Fruit fly (Drosophila melanogaster) whole organism, embryonic: ENCODE results near the gene Bug22.

Experiments
- Asciz ChIP-seq: fragments of 200-800 bp; sonication (Bioruptor generic); optimal IDR thresholded peaks from 2 replicates; lab custom pipeline; 2017; ENCODE audit warnings: missing biosample characterization, mild to moderate bottlenecking, missing genetic modification characterization, missing genetic modification reagents
- Atf-2 ChIP-seq: fragments of 200-800 bp; sonication (Bioruptor generic); optimal IDR thresholded peaks from 2 replicates; lab custom pipeline; 2016; ENCODE audit warnings: missing biosample characterization, missing genetic modification characterization
- B-H1 ChIP-seq: fragments of 200-800 bp; sonication (Bioruptor generic); IDR thresholded peaks from 3 replicates; pipeline ENCODE4 v1.3.6; 2022; ENCODE audit warnings: missing biosample characterization, missing genetic modification characterization
- BEAF-32 ChIP-seq: fragments of 200-800 bp; sonication (Bioruptor generic); optimal IDR thresholded peaks from 3 replicates; lab custom pipeline; 2017; ENCODE audit warnings: missing biosample characterization, missing genetic modification characterization, mild to moderate bottlenecking, moderate library complexity, missing genetic modification reagents
- Bdp1 ChIP-seq: fragments of 200-800 bp; sonication (Bioruptor generic); optimal IDR thresholded peaks from 3 replicates; lab custom pipeline; 2016; ENCODE audit warnings: missing biosample characterization, missing genetic modification characterization
- CG11695 ChIP-seq: fragments of 200-800 bp; sonication (Bioruptor generic); IDR thresholded peaks from 3 replicates; pipeline ENCODE4 v1.3.6; 2022; ENCODE audit warnings: missing biosample characterization, missing genetic modification characterization
- CG13894 ChIP-seq: fragments of 200-800 bp; sonication (Bioruptor generic); optimal IDR thresholded peaks from 3 replicates; lab custom pipeline; 2018; ENCODE audit warnings: missing biosample characterization, mild to moderate bottlenecking, missing genetic modification characterization, moderate library complexity
- CG17359 ChIP-seq: fragments of 200-800 bp; sonication (Bioruptor generic); optimal IDR thresholded peaks from 3 replicates; lab custom pipeline; 2018; ENCODE audit warnings: missing biosample characterization, mild to moderate bottlenecking, missing genetic modification characterization, moderate library complexity
- CG18476 ChIP-seq: fragments of 200-800 bp; sonication (Bioruptor generic); optimal IDR thresholded peaks from 2 replicates; lab custom pipeline; 2016; ENCODE audit warnings: missing biosample characterization, mild to moderate bottlenecking, missing genetic modification characterization
- CG18599 ChIP-seq: fragments of 200-800 bp; sonication (Bioruptor generic); optimal IDR thresholded peaks from 3 replicates; lab custom pipeline; 2017; ENCODE audit warnings: missing biosample characterization, missing genetic modification characterization, mild to moderate bottlenecking, moderate library complexity, missing genetic modification reagents
- CG30403 ChIP-seq: fragments of 200-800 bp; sonication (Bioruptor generic); optimal IDR thresholded peaks from 3 replicates; lab custom pipeline; 2016; ENCODE audit warnings: missing biosample characterization, missing genetic modification characterization
- CG30431 ChIP-seq: fragments of 200-800 bp; sonication (Bioruptor generic); optimal IDR thresholded peaks from 2 replicates; lab custom pipeline; 2017; ENCODE audit warnings: missing biosample characterization, missing genetic modification characterization
- CG31365 ChIP-seq: fragments of 200-800 bp; sonication (Bioruptor generic); optimal IDR thresholded peaks from 2 replicates; lab custom pipeline; 2018; ENCODE audit warnings: missing biosample characterization, mild to moderate bottlenecking, missing genetic modification characterization
- CG32772 ChIP-seq: fragments of 200-800 bp; sonication (Bioruptor generic); IDR thresholded peaks from 2 replicates; pipeline ENCODE4 v1.3.6; 2022; ENCODE audit warnings: missing biosample characterization, missing genetic modification characterization
- CG34224 ChIP-seq: fragments of 200-800 bp; sonication (Bioruptor generic); IDR thresholded peaks from 3 replicates; pipeline ENCODE4 v1.3.6; 2022; ENCODE audit warnings: missing biosample characterization, missing genetic modification characterization; ENCODE audit not compliant: partially characterized antibody
- CG4617 ChIP-seq: fragments of 200-800 bp; sonication (Bioruptor generic); optimal IDR thresholded peaks from 3 replicates; lab custom pipeline; 2016; ENCODE audit warnings: missing biosample characterization, missing genetic modification characterization, borderline replicate concordance
- CG4730 ChIP-seq: fragments of 200-800 bp; sonication (Bioruptor generic); IDR thresholded peaks from 2 replicates; pipeline ENCODE4 v1.3.6; 2022; ENCODE audit warnings: missing biosample characterization, missing genetic modification characterization
- CG6854 ChIP-seq: fragments of 200-800 bp; sonication (Bioruptor generic); optimal IDR thresholded peaks from 3 replicates; lab custom pipeline; 2017; ENCODE audit warnings: missing biosample characterization, mild to moderate bottlenecking, missing genetic modification characterization
- CG7357 ChIP-seq: fragments of 200-800 bp; sonication (Bioruptor generic); IDR thresholded peaks from 3 replicates; pipeline ENCODE4 v1.3.6; 2022; ENCODE audit warnings: missing biosample characterization, missing genetic modification characterization
- CG7745 ChIP-seq: fragments of 200-800 bp; sonication (Bioruptor generic); optimal IDR thresholded peaks from 2 replicates; lab custom pipeline; 2018; ENCODE audit warnings: missing biosample characterization, mild to moderate bottlenecking, missing genetic modification characterization, moderate library complexity
- CG8924 ChIP-seq: fragments of 200-800 bp; optimal IDR thresholded peaks from 3 replicates; lab custom pipeline; 2019; ENCODE audit warnings: missing biosample characterization, mild to moderate bottlenecking, missing genetic modification characterization, moderate library complexity
- CoRest ChIP-seq: fragments of 200-800 bp; sonication (Bioruptor generic); optimal IDR thresholded peaks from 3 replicates; lab custom pipeline; 2018; ENCODE audit warnings: missing biosample characterization, mild to moderate bottlenecking, missing genetic modification characterization, moderate library complexity
- CrebB ChIP-seq: fragments of 200-800 bp; sonication (Bioruptor generic); optimal IDR thresholded peaks from 3 replicates; lab custom pipeline; 2018; ENCODE audit warnings: missing biosample characterization, mild to moderate bottlenecking, missing genetic modification characterization
- Dref ChIP-seq: fragments of 200-800 bp; sonication (Bioruptor generic); IDR thresholded peaks from 2 replicates; pipeline ENCODE4 v1.3.6; 2022; ENCODE audit warnings: missing biosample characterization, missing genetic modification characterization
- Fer2 ChIP-seq: fragments of 200-800 bp; sonication (Bioruptor generic); optimal IDR thresholded peaks from 2 replicates; lab custom pipeline; 2018; ENCODE audit warnings: missing biosample characterization, mild to moderate bottlenecking, missing genetic modification characterization, moderate library complexity
- H15 ChIP-seq: fragments of 200-800 bp; sonication (Bioruptor generic); IDR thresholded peaks from 3 replicates; pipeline ENCODE4 v1.3.6; 2022; ENCODE audit warnings: missing biosample characterization, missing genetic modification characterization
- Lim3 ChIP-seq: fragments of 200-800 bp; sonication (Bioruptor generic); IDR thresholded peaks from 2 replicates; pipeline ENCODE4 v1.3.6; 2022; ENCODE audit warnings: missing biosample characterization, missing genetic modification characterization
- NC2α ChIP-seq: fragments of 200-800 bp; sonication (Bioruptor generic); optimal IDR thresholded peaks from 2 replicates; lab custom pipeline; 2016; ENCODE audit warnings: missing biosample characterization, missing genetic modification characterization
- Rfx ChIP-seq: fragments of 200-800 bp; sonication (Bioruptor generic); IDR thresholded peaks from 2 replicates; pipeline ENCODE4 v1.3.6; 2022; ENCODE audit warnings: missing biosample characterization, missing genetic modification characterization
- Sox102F ChIP-seq: fragments of 200-800 bp; sonication (Bioruptor generic); optimal IDR thresholded peaks from 2 replicates; lab custom pipeline; 2018; ENCODE audit warnings: missing biosample characterization, mild to moderate bottlenecking, missing genetic modification characterization, moderate library complexity
- TFAM ChIP-seq: fragments of 200-800 bp; sonication (Bioruptor generic); optimal IDR thresholded peaks from 2 replicates; lab custom pipeline; 2017; ENCODE audit warnings: missing biosample characterization, missing genetic modification characterization, inconsistent platforms
- YL-1 ChIP-seq: fragments of 200-800 bp; sonication (Bioruptor generic); optimal IDR thresholded peaks from 3 replicates; lab custom pipeline; 2017; ENCODE audit warnings: missing biosample characterization, mild to moderate bottlenecking, missing genetic modification characterization
- ap ChIP-seq: fragments of 200-800 bp; sonication (Bioruptor generic); IDR thresholded peaks from 2 replicates; pipeline ENCODE4 v1.3.6; 2022; ENCODE audit warnings: missing biosample characterization, missing genetic modification characterization
- bigmax ChIP-seq: fragments of 200-800 bp; sonication (Bioruptor generic); optimal IDR thresholded peaks from 2 replicates; lab custom pipeline; 2018; ENCODE audit warnings: missing biosample characterization, mild to moderate bottlenecking, missing genetic modification characterization
- dmrt99B ChIP-seq: fragments of 200-800 bp; sonication (Bioruptor generic); optimal IDR thresholded peaks from 2 replicates; lab custom pipeline; 2018; ENCODE audit warnings: missing biosample characterization, mild to moderate bottlenecking, missing genetic modification characterization, moderate library complexity
- ham ChIP-seq: fragments of 200-800 bp; sonication (Bioruptor generic); IDR thresholded peaks from 2 replicates; pipeline ENCODE4 v1.3.6; 2022; ENCODE audit warnings: missing biosample characterization, missing genetic modification characterization
- kni ChIP-seq: fragments of 200-800 bp; sonication (Bioruptor generic); optimal IDR thresholded peaks from 3 replicates; lab custom pipeline; 2017; ENCODE audit warnings: mild to moderate bottlenecking, missing biosample characterization, missing genetic modification reagents, missing genetic modification characterization
- knrl ChIP-seq: fragments of 200-800 bp; sonication (Bioruptor generic); IDR thresholded peaks from 3 replicates; pipeline ENCODE4 v1.3.6; 2022; ENCODE audit warnings: missing biosample characterization, missing genetic modification characterization; ENCODE audit not compliant: partially characterized antibody
- lab ChIP-seq: fragments of 200-800 bp; sonication (Bioruptor generic); optimal IDR thresholded peaks from 3 replicates; lab custom pipeline; 2017; ENCODE audit warnings: missing biosample characterization, missing genetic modification characterization, mild to moderate bottlenecking, moderate library complexity, missing genetic modification reagents
- lbe ChIP-seq: fragments of 200-800 bp; sonication (Bioruptor generic); optimal IDR thresholded peaks from 2 replicates; lab custom pipeline; 2016; ENCODE audit warnings: missing biosample characterization, mild to moderate bottlenecking, missing genetic modification characterization
- mam ChIP-seq: fragments of 200-800 bp; sonication (Bioruptor generic); optimal IDR thresholded peaks from 3 replicates; lab custom pipeline; 2016; ENCODE audit warnings: missing biosample characterization, missing genetic modification characterization
- nom ChIP-seq: fragments of 200-800 bp; sonication (Bioruptor generic); optimal IDR thresholded peaks from 2 replicates; lab custom pipeline; 2017; ENCODE audit warnings: missing biosample characterization, missing genetic modification characterization, mild to moderate bottlenecking, moderate library complexity, missing genetic modification reagents
- p53 ChIP-seq: fragments of 200-800 bp; sonication (Bioruptor generic); optimal IDR thresholded peaks from 2 replicates; lab custom pipeline; 2016; ENCODE audit warnings: missing biosample characterization, missing genetic modification characterization
- run ChIP-seq: fragments of 200-800 bp; sonication (Bioruptor generic); optimal IDR thresholded peaks from 3 replicates; lab custom pipeline; 2018; ENCODE audit warnings: missing biosample characterization, mild to moderate bottlenecking, missing genetic modification characterization
- salm ChIP-seq: fragments of 200-800 bp; sonication (Bioruptor generic); optimal IDR thresholded peaks from 2 replicates; lab custom pipeline; 2018; ENCODE audit warnings: missing biosample characterization, mild to moderate bottlenecking, missing genetic modification characterization
- sd ChIP-seq: fragments of 200-800 bp; sonication (Bioruptor generic); optimal IDR thresholded peaks from 3 replicates; lab custom pipeline; 2018; ENCODE audit warnings: missing biosample characterization, mild to moderate bottlenecking, missing genetic modification characterization, moderate library complexity
- sug ChIP-seq: fragments of 200-800 bp; optimal IDR thresholded peaks from 2 replicates; lab custom pipeline; 2019; ENCODE audit warnings: missing biosample characterization, mild to moderate bottlenecking, missing genetic modification characterization, moderate library complexity
- tgo ChIP-seq: fragments of 200-800 bp; sonication (Bioruptor generic); IDR thresholded peaks from 3 replicates; pipeline ENCODE4 v1.3.6; 2022; ENCODE audit warnings: missing biosample characterization, missing genetic modification characterization
- trh ChIP-seq: fragments of 200-800 bp; sonication (Bioruptor generic); optimal IDR thresholded peaks from 2 replicates; lab custom pipeline; 2016; ENCODE audit warnings: missing biosample characterization, missing genetic modification characterization
- usp ChIP-seq: fragments of >200 bp; optimal IDR thresholded peaks from 2 replicates; lab custom pipeline; 2017; ENCODE audit warnings: missing biosample characterization, missing genetic modification characterization

The Bug22 gene

DNA sequence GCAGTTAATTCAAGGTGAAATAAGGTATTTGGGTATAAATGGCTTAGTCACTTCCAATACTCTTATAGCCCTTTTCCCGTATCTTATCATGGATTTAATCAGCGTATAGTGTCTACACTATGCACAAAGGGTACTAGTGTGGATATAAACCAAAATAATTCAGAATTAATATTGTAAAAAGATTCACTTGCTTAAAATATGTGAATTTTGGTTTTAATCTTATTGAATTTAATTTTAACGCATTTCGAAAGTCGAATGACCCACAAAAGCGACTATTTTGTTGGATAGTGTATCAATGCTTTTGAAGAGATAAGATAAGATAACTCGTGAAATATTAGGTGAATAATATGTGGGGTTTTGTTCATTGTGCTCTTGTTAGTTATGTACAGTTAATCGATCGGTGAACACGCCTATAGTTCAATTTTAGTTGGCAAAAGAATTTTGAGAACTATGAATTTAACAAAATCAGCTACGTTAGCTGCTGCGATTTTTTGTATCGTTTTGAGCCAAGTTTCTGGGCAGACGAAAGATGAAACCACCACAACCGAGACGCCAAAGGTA is 48.7 kb downstream of the Bug22 start, which contains the start of gene CG5096 (continued):
- TF ChIP-seq TFAM (GFP tag; lab: Kevin White, UChicago), result no peak
- peak; percentile 82; the same call in 2 of the 3 replicates for TF ChIP-seq H15 (GFP tag; lab: Robert Waterston, UW)
- TF ChIP-seq Atf-2 (GFP tag; lab: Kevin White, UChicago), result peak; percentile 70
- no peak for TF ChIP-seq p53 (GFP tag; lab: Kevin White, UChicago)
- peak; percentile 35 for TF ChIP-seq YL-1 (GFP tag; lab: Kevin White, UChicago)
- peak; percentile 94 for TF ChIP-seq CG8924
- no peak for TF ChIP-seq CG34224 (GFP tag; lab: Robert Waterston, UW)
- TF ChIP-seq Bdp1 (GFP tag; lab: Kevin White, UChicago), result no peak
- peak; percentile 40 for TF ChIP-seq bigmax
- TF ChIP-seq B-H1 (GFP tag; lab: Robert Waterston, UW), result peak; percentile 85
- peak; percentile 91 for TF ChIP-seq sd (tag; lab: Kevin White, UChicago)
- TF ChIP-seq CoRest (tag; lab: Kevin White, UChicago), result peak; percentile 93
- no peak for TF ChIP-seq knrl (GFP tag; lab: Robert Waterston, UW)
- peak; percentile 79 for TF ChIP-seq CG32772 (GFP tag; lab: Robert Waterston, UW)
- peak; percentile 84 for TF ChIP-seq ap (GFP tag; lab: Robert Waterston, UW)
- peak; percentile 52 for TF ChIP-seq CG30431 (GFP tag; lab: Kevin White, UChicago)
- TF ChIP-seq CG4617 (GFP tag; lab: Kevin White, UChicago), result peak; percentile 45
- TF ChIP-seq NC2α (GFP tag; lab: Kevin White, UChicago), result peak; percentile 33
- TF ChIP-seq CG7745 (tag; lab: Kevin White, UChicago), result no peak
- peak; percentile 55; the same call in 1 of the 2 replicates for TF ChIP-seq Lim3 (GFP tag; lab: Robert Waterston, UW)
- no peak for TF ChIP-seq kni (GFP tag; lab: Kevin White, UChicago)
- peak; percentile 84 for TF ChIP-seq Fer2 (tag; lab: Kevin White, UChicago)
- TF ChIP-seq BEAF-32 (GFP tag; lab: Kevin White, UChicago), result no peak
- peak; percentile 83 for TF ChIP-seq run
- TF ChIP-seq nom (GFP tag; lab: Kevin White, UChicago), result no peak
- peak; percentile 94 for TF ChIP-seq CG17359 (tag; lab: Kevin White, UChicago)
- peak; percentile 93 for TF ChIP-seq Rfx (GFP tag; lab: Robert Waterston, UW)
- TF ChIP-seq Sox102F (GFP tag; lab: Kevin White, UChicago), result peak; percentile 91
- peak; percentile 51 for TF ChIP-seq trh
- TF ChIP-seq mam (GFP tag; lab: Kevin White, UChicago), result peak; percentile 86
- peak; percentile 71 for TF ChIP-seq CG31365
- peak; percentile 84 for TF ChIP-seq CG18476 (GFP tag; lab: Kevin White, UChicago)
- TF ChIP-seq CG11695, result peak; percentile 93
- peak; percentile 92 for TF ChIP-seq dmrt99B (tag; lab: Kevin White, UChicago)
- TF ChIP-seq sug (tag; lab: Kevin White, UChicago), result peak; percentile 89
- TF ChIP-seq salm (tag; lab: Kevin White, UChicago), result peak; percentile 87
- peak; percentile 90 for TF ChIP-seq tgo (GFP tag; lab: Robert Waterston, UW)
- peak; percentile 89 for TF ChIP-seq CrebB (tag; lab: Kevin White, UChicago)
- peak; percentile 97 for TF ChIP-seq lab
- TF ChIP-seq ham (GFP tag; lab: Robert Waterston, UW), result peak; percentile 55; the same call in 1 of the 2 replicates
- peak; percentile 96 for TF ChIP-seq CG13894 (tag; lab: Kevin White, UChicago)
- peak; percentile 89 for TF ChIP-seq CG6854 (GFP tag; lab: Kevin White, UChicago)
- peak; percentile 80 for TF ChIP-seq CG4730 (GFP tag; lab: Robert Waterston, UW)
- peak; percentile 62 for TF ChIP-seq lbe (GFP tag; lab: Kevin White, UChicago)
- peak; percentile 75 for TF ChIP-seq CG7357
- no peak for TF ChIP-seq usp (GFP tag; lab: Kevin White, UChicago)
- TF ChIP-seq Asciz, result peak; percentile 87
- peak; percentile 85 for TF ChIP-seq CG30403 (GFP tag; lab: Kevin White, UChicago)
- no peak for TF ChIP-seq Dref (GFP tag; lab: Robert Waterston, UW)
- TF ChIP-seq CG18599 (GFP tag; lab: Kevin White, UChicago), result peak; percentile 97
